Worm (Caenorhabditis elegans) whole organism, midembryonic: ENCODE measurements around the gene pigx-1.

ENCODE experiments used
- T22C8.4 ChIP-seq: fragments of 200-800 bp; sonication (Bioruptor generic); IDR thresholded peaks from 2 replicates; pipeline ENCODE4 v1.3.6; 2022; ENCODE audit warnings: missing genetic modification characterization, missing compliant biosample characterization
- flt-1 ChIP-seq: fragments of 200-800 bp; sonication (Bioruptor generic); IDR thresholded peaks from 2 replicates; pipeline ENCODE4 v1.3.6; 2022; ENCODE audit warnings: missing genetic modification characterization, missing compliant biosample characterization
- tab-1 ChIP-seq: fragments of 200-800 bp; sonication (Bioruptor generic); IDR thresholded peaks from 2 replicates; pipeline ENCODE4 v1.3.6; 2022; ENCODE audit warnings: missing genetic modification characterization, missing compliant biosample characterization
- ztf-23 ChIP-seq: fragments of 200-800 bp; sonication (Bioruptor generic); IDR thresholded peaks from 2 replicates; pipeline ENCODE4 v1.3.6; 2022; ENCODE audit warnings: missing genetic modification reagents, missing genetic modification characterization, missing compliant biosample characterization

ce11 chrX:1085000-1085399 lies 11.8 kb downstream of the pigx-1 start:
- no peak for TF ChIP-seq tab-1 (GFP tag; lab: Robert Waterston, UW)
- TF ChIP-seq ztf-23 (GFP tag; lab: Robert Waterston, UW), result no peak
- no peak for TF ChIP-seq T22C8.4 (GFP tag; lab: Robert Waterston, UW)
- TF ChIP-seq flt-1 (GFP tag; lab: Robert Waterston, UW), result no peak
